Worm (Caenorhabditis elegans) whole organism, L3 larva: ENCODE results near the gene acs-17.

ENCODE experiments used
- ceh-82 ChIP-seq: fragments of 150-350 bp; optimal IDR thresholded peaks from 2 replicates; lab custom pipeline; 2014; ENCODE audit warnings: missing biosample characterization, missing genetic modification characterization
- elt-3 ChIP-seq, 3 experiments: fragments of 150-350 bp in 1 of 3; sonication (generic microtip) in 2 of 3; optimal IDR thresholded peaks; 2 replicates in 2 of 3; 4 replicates in 1 of 3; lab custom pipeline; 2014 to 2017; ENCODE audit warnings: missing biosample characterization in 3 of 3, missing genetic modification characterization in 3 of 3
- lsy-12 ChIP-seq: sonication (generic microtip); optimal IDR thresholded peaks from 2 replicates; lab custom pipeline; 2016; ENCODE audit warnings: mild to moderate bottlenecking, missing genetic modification characterization, missing compliant biosample characterization
- snpc-4 ChIP-seq: fragments of 150-350 bp; optimal IDR thresholded peaks from 2 replicates; lab custom pipeline; 2014; ENCODE audit warnings: missing biosample characterization, missing genetic modification characterization
- unc-39 ChIP-seq: sonication (generic microtip); optimal IDR thresholded peaks from 4 replicates; lab custom pipeline; 2017; ENCODE audit warnings: missing biosample characterization, missing genetic modification characterization

ce11 chrX:5890080-5890479 is 54.2 kb downstream of the acs-17 start, which contains the start of gene F49E10.2:
- TF ChIP-seq unc-39 (tag; lab: Kevin White, UChicago) (no peak), lsy-12 (tag; lab: Kevin White, UChicago) (no peak), ceh-82 (tag; lab: Kevin White, UChicago) (no peak), snpc-4 (tag; lab: Kevin White, UChicago) (no peak), elt-3 (tag; optimal IDR thresholded peaks at IDR 0.05; lab: Kevin White, UChicago) (no peak)
